Worm (Caenorhabditis elegans) whole organism, L4 larva: Measurements from ENCODE around the gene ZK596.3.

Experiments
- Y48G9A.11 ChIP-seq: fragments of 200-800 bp; sonication (Bioruptor generic); IDR thresholded peaks from 2 replicates; pipeline ENCODE4 v1.3.6; 2022; ENCODE audit warnings: missing genetic modification reagents, missing genetic modification characterization, missing compliant biosample characterization
- aha-1 ChIP-seq: fragments of 150-350 bp; peaks from one replicate; lab custom pipeline; 2014; ENCODE audit warnings: missing biosample characterization, missing genetic modification characterization
- aly-2 ChIP-seq: sonication (generic microtip); optimal IDR thresholded peaks from 2 replicates; lab custom pipeline; 2018; ENCODE audit warnings: missing biosample characterization, missing genetic modification characterization
- ama-1 ChIP-seq: fragments of 150-350 bp; optimal IDR thresholded peaks from 2 replicates; lab custom pipeline; 2014; ENCODE audit warnings: inconsistent platforms, mixed read lengths
- attf-4 ChIP-seq: sonication (generic microtip); optimal IDR thresholded peaks from 3 replicates; lab custom pipeline; 2017; ENCODE audit warnings: missing biosample characterization, missing genetic modification characterization
- hlh-11 ChIP-seq: fragments of 200-800 bp; sonication (Bioruptor generic); optimal IDR thresholded peaks from 2 replicates; lab custom pipeline; 2018; ENCODE audit warnings: mild to moderate bottlenecking, missing genetic modification characterization, missing compliant biosample characterization
- lin-13 ChIP-seq: fragments of 150-350 bp; optimal IDR thresholded peaks from 2 replicates; lab custom pipeline; 2014; ENCODE audit warnings: missing biosample characterization, missing genetic modification reagents, missing genetic modification characterization
- unc-62 ChIP-seq, 3 experiments: fragments of 150-350 bp in 1 of 3; sonication (generic microtip); optimal IDR thresholded peaks in 2 of 3; peaks in 1 of 3; 1 replicate in 1 of 3; 2 replicates in 2 of 3; lab custom pipeline; 2014 to 2017; ENCODE audit warnings: missing biosample characterization in 3 of 3, missing genetic modification characterization in 3 of 3, missing genetic modification reagents in 3 of 3, missing genotype in 1 of 3
- zag-1 ChIP-seq: fragments of 150-350 bp; optimal IDR thresholded peaks from 2 replicates; lab custom pipeline; 2014; ENCODE audit warnings: missing biosample characterization, missing genetic modification characterization
- ztf-11 ChIP-seq: fragments of 150-350 bp; optimal IDR thresholded peaks from 2 replicates; lab custom pipeline; 2014; ENCODE audit warnings: missing biosample characterization, missing genetic modification characterization

DNA sequence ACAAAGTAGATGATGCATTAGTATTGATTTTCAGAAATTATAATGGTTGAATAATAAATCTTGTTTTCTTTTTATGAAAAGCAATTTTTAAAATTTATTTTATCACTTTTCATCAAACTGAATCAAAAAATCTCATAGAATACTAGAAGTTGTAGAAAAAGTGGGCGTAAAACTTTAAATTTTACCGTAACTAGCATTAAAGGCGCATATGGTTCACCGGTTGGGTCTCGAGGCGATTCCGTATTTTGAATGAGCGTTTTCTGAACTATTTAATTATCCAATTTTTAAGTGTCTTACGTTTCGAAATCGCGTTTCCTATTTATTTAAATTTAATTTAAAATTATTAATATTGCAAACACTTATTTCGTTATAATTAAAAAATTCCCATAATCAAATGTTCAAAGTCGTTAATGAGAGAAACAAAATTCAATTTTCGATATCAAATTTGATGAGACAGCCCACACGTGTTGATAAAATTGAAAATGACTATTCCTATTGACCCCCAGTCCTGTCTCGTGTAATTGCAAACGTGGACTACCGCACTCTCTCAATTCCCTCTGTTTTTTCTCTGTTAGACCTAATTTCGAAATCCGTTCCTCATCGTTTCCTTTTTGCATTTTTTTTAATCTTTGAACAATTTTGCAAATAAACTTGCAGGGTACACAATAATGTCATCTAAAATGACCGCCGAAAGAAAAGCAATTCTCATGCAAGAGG lies 45.7 kb downstream of the ZK596.3 start, which contains the start of the genes T11G6.2 and hars-1:
- no peak for TF ChIP-seq attf-4 (tag; lab: Kevin White, UChicago)
- no peak for TF ChIP-seq ztf-11
- no peak for TF ChIP-seq zag-1 (tag; lab: Kevin White, UChicago)
- TF ChIP-seq lin-13 (GFP tag; lab: Kevin White, UChicago), result no peak
- TF ChIP-seq aha-1, result no peak
- TF ChIP-seq ama-1 (lab: Kevin White, UChicago), result no peak
- no peak for TF ChIP-seq aly-2 (tag; lab: Kevin White, UChicago)
- peak; percentile 52 for TF ChIP-seq hlh-11 (tag; lab: Kevin White, UChicago)
- TF ChIP-seq unc-62 (GFP tag; optimal IDR thresholded peaks at IDR 0.05 in 1 of 2; lab: Kevin White, UChicago), result no peak
- TF ChIP-seq unc-62 (tag; optimal IDR thresholded peaks at IDR 0.05; lab: Kevin White, UChicago), result no peak
- no peak for TF ChIP-seq Y48G9A.11 (GFP tag; lab: Robert Waterston, UW)
